Fruit fly (Drosophila melanogaster) whole organism, embryonic: Measurements from ENCODE around the gene Muc91C.
A peak's percentile ranks its signal among the peaks of the same experiment; 100 is the strongest.

Experiments
- Adf1 ChIP-seq: fragments of 200-800 bp; sonication (Bioruptor generic); IDR thresholded peaks from 2 replicates; pipeline ENCODE4 v1.3.6; 2022; ENCODE audit warnings: missing biosample characterization, missing genetic modification characterization
- CG10274 ChIP-seq: fragments of 200-800 bp; sonication (Bioruptor generic); optimal IDR thresholded peaks from 3 replicates; lab custom pipeline; 2017; ENCODE audit warnings: missing biosample characterization, mild to moderate bottlenecking, missing genetic modification characterization
- CG10565 ChIP-seq: fragments of 200-800 bp; sonication (Bioruptor generic); optimal IDR thresholded peaks from 3 replicates; lab custom pipeline; 2016; ENCODE audit warnings: missing biosample characterization, mild to moderate bottlenecking, missing genetic modification characterization
- CG12744 ChIP-seq: fragments of 200-800 bp; sonication (Bioruptor generic); optimal IDR thresholded peaks from 2 replicates; lab custom pipeline; 2016; ENCODE audit warnings: missing biosample characterization, missing genetic modification characterization
- CG13296 ChIP-seq: fragments of 200-800 bp; sonication (Bioruptor generic); optimal IDR thresholded peaks from 3 replicates; lab custom pipeline; 2018; ENCODE audit warnings: missing biosample characterization, mild to moderate bottlenecking, missing genetic modification characterization
- CG13894 ChIP-seq: fragments of 200-800 bp; sonication (Bioruptor generic); optimal IDR thresholded peaks from 3 replicates; lab custom pipeline; 2018; ENCODE audit warnings: missing biosample characterization, mild to moderate bottlenecking, missing genetic modification characterization, moderate library complexity
- CG17361 ChIP-seq: fragments of 200-800 bp; sonication (Bioruptor generic); IDR thresholded peaks from 3 replicates; pipeline ENCODE4 v1.3.6; 2022; ENCODE audit warnings: missing biosample characterization, missing genetic modification characterization
- CG17912 ChIP-seq: fragments of 200-800 bp; sonication (Bioruptor generic); optimal IDR thresholded peaks from 2 replicates; lab custom pipeline; 2018; ENCODE audit warnings: missing biosample characterization, mild to moderate bottlenecking, missing genetic modification characterization
- CG1792 ChIP-seq: fragments of 200-800 bp; sonication (Bioruptor generic); optimal IDR thresholded peaks from 2 replicates; lab custom pipeline; 2016; ENCODE audit warnings: missing biosample characterization, missing genetic modification characterization
- CG32772 ChIP-seq: fragments of 200-800 bp; sonication (Bioruptor generic); IDR thresholded peaks from 2 replicates; pipeline ENCODE4 v1.3.6; 2022; ENCODE audit warnings: missing biosample characterization, missing genetic modification characterization
- CG3407 ChIP-seq: fragments of 200-800 bp; sonication (Bioruptor generic); optimal IDR thresholded peaks from 2 replicates; lab custom pipeline; 2018; ENCODE audit warnings: missing biosample characterization, mild to moderate bottlenecking, missing genetic modification characterization
- CG4404 ChIP-seq: fragments of 200-800 bp; sonication (Bioruptor generic); IDR thresholded peaks from 2 replicates; pipeline ENCODE4 v1.3.6; 2022; ENCODE audit warnings: missing biosample characterization, missing genetic modification characterization
- CG8089 ChIP-seq: fragments of 200-800 bp; sonication (Bioruptor generic); optimal IDR thresholded peaks from 3 replicates; lab custom pipeline; 2016; ENCODE audit warnings: missing biosample characterization, missing genetic modification characterization
- CoRest ChIP-seq: fragments of 200-800 bp; sonication (Bioruptor generic); optimal IDR thresholded peaks from 3 replicates; lab custom pipeline; 2018; ENCODE audit warnings: missing biosample characterization, mild to moderate bottlenecking, missing genetic modification characterization, moderate library complexity
- CrebB ChIP-seq: fragments of 200-800 bp; sonication (Bioruptor generic); optimal IDR thresholded peaks from 3 replicates; lab custom pipeline; 2018; ENCODE audit warnings: missing biosample characterization, mild to moderate bottlenecking, missing genetic modification characterization
- Dek ChIP-seq: fragments of 200-800 bp; sonication (Bioruptor generic); optimal IDR thresholded peaks from 3 replicates; lab custom pipeline; 2019; ENCODE audit warnings: missing biosample characterization, mild to moderate bottlenecking, missing genetic modification characterization, moderate library complexity
- Dip3 ChIP-seq: fragments of 200-800 bp; sonication (Bioruptor generic); optimal IDR thresholded peaks from 3 replicates; lab custom pipeline; 2016; ENCODE audit warnings: missing biosample characterization, missing genetic modification characterization
- Elba2 ChIP-seq: fragments of 200-800 bp; sonication (Bioruptor generic); optimal IDR thresholded peaks from 3 replicates; lab custom pipeline; 2016; ENCODE audit warnings: missing biosample characterization, missing genetic modification characterization
- Fer1 ChIP-seq: fragments of 200-800 bp; sonication (Bioruptor generic); optimal IDR thresholded peaks from 2 replicates; lab custom pipeline; 2017; ENCODE audit warnings: missing biosample characterization, mild to moderate bottlenecking, missing genetic modification characterization
- Hmr ChIP-seq: fragments of 200-800 bp; sonication (Bioruptor generic); optimal IDR thresholded peaks from 3 replicates; lab custom pipeline; 2017; ENCODE audit warnings: mild to moderate bottlenecking, missing biosample characterization, missing genetic modification reagents, missing genetic modification characterization
- Hr51 ChIP-seq, 2 experiments: fragments of 200-800 bp; sonication (Bioruptor generic); optimal IDR thresholded peaks; 2 replicates in 1 of 2; 3 replicates in 1 of 2; lab custom pipeline; 2016 to 2018; ENCODE audit warnings: missing biosample characterization in 2 of 2, missing genetic modification characterization in 2 of 2, mild to moderate bottlenecking in 1 of 2, moderate library complexity in 1 of 2
- Lhr ChIP-seq: fragments of 200-800 bp; sonication (Bioruptor generic); optimal IDR thresholded peaks from 3 replicates; lab custom pipeline; 2017; ENCODE audit warnings: mild to moderate bottlenecking, missing biosample characterization, missing genetic modification reagents, missing genetic modification characterization
- Max ChIP-seq: fragments of 200-800 bp; sonication (Bioruptor generic); optimal IDR thresholded peaks from 2 replicates; lab custom pipeline; 2016; ENCODE audit warnings: missing biosample characterization, mild to moderate bottlenecking, missing genetic modification characterization
- NC2β ChIP-seq: fragments of 200-800 bp; sonication (Bioruptor generic); optimal IDR thresholded peaks from 2 replicates; lab custom pipeline; 2016; ENCODE audit warnings: missing biosample characterization, missing genetic modification characterization
- NK7.1 ChIP-seq: fragments of 200-800 bp; sonication (Bioruptor generic); optimal IDR thresholded peaks from 3 replicates; lab custom pipeline; 2016; ENCODE audit warnings: missing biosample characterization, missing genetic modification characterization
- Sox100B ChIP-seq: fragments of 200-800 bp; sonication (Bioruptor generic); optimal IDR thresholded peaks from 3 replicates; lab custom pipeline; 2018; ENCODE audit warnings: missing biosample characterization, mild to moderate bottlenecking, missing genetic modification characterization
- Ssrp ChIP-seq: fragments of 200-800 bp; sonication (Bioruptor generic); optimal IDR thresholded peaks from 2 replicates; lab custom pipeline; 2018; ENCODE audit warnings: missing biosample characterization, mild to moderate bottlenecking, missing genetic modification characterization, moderate library complexity
- Tbp ChIP-seq: fragments of >200 bp; optimal IDR thresholded peaks from 2 replicates; lab custom pipeline; 2018; ENCODE audit warnings: missing biosample characterization, missing genetic modification characterization
- YL-1 ChIP-seq: fragments of 200-800 bp; sonication (Bioruptor generic); optimal IDR thresholded peaks from 3 replicates; lab custom pipeline; 2017; ENCODE audit warnings: missing biosample characterization, mild to moderate bottlenecking, missing genetic modification characterization
- al ChIP-seq: fragments of 200-800 bp; sonication (Bioruptor generic); IDR thresholded peaks from 2 replicates; pipeline ENCODE4 v1.3.6; 2022; ENCODE audit warnings: missing biosample characterization, missing genetic modification characterization
- aop ChIP-seq: fragments of 200-800 bp; sonication (Bioruptor generic); IDR thresholded peaks from 2 replicates; pipeline ENCODE4 v1.3.6; 2022; ENCODE audit warnings: missing biosample characterization, missing genetic modification characterization
- ap ChIP-seq: fragments of 200-800 bp; sonication (Bioruptor generic); IDR thresholded peaks from 2 replicates; pipeline ENCODE4 v1.3.6; 2022; ENCODE audit warnings: missing biosample characterization, missing genetic modification characterization
- bbx ChIP-seq: fragments of 200-800 bp; sonication (Bioruptor generic); IDR thresholded peaks from 2 replicates; pipeline ENCODE4 v1.3.6; 2022; ENCODE audit warnings: missing biosample characterization, missing genetic modification characterization; ENCODE audit not compliant: partially characterized antibody
- chn ChIP-seq: fragments of 200-800 bp; sonication (Bioruptor generic); optimal IDR thresholded peaks from 2 replicates; lab custom pipeline; 2016; ENCODE audit warnings: missing biosample characterization, missing genetic modification characterization
- dimm ChIP-seq: fragments of 200-800 bp; sonication (Bioruptor generic); IDR thresholded peaks from 2 replicates; pipeline ENCODE4 v1.3.6; 2022; ENCODE audit warnings: missing biosample characterization, missing genetic modification characterization
- en ChIP-seq: fragments of 200-800 bp; sonication (Bioruptor generic); optimal IDR thresholded peaks from 2 replicates; lab custom pipeline; 2016; ENCODE audit warnings: missing biosample characterization, missing genetic modification characterization
- gsb ChIP-seq: fragments of 200-800 bp; sonication (Bioruptor generic); IDR thresholded peaks from 2 replicates; pipeline ENCODE4 v1.3.6; 2022; ENCODE audit warnings: missing biosample characterization, missing genetic modification characterization
- jumu ChIP-seq: fragments of 200-800 bp; sonication (Bioruptor generic); optimal IDR thresholded peaks from 3 replicates; lab custom pipeline; 2016; ENCODE audit warnings: missing biosample characterization, missing genetic modification characterization
- lov ChIP-seq, 2 experiments: fragments of 200-800 bp in 1 of 2; fragments of >200 bp in 1 of 2; sonication (Bioruptor generic) in 1 of 2; IDR thresholded peaks in 1 of 2; optimal IDR thresholded peaks in 1 of 2; 2 replicates in 1 of 2; 3 replicates in 1 of 2; pipeline versions ENCODE4 v1.3.6 to Lab custom; 2017 to 2022; ENCODE audit warnings: missing biosample characterization in 1 of 2, missing genetic modification characterization in 1 of 2
- nau ChIP-seq: fragments of 200-800 bp; sonication (Bioruptor generic); optimal IDR thresholded peaks from 3 replicates; lab custom pipeline; 2017; ENCODE audit warnings: missing biosample characterization, mild to moderate bottlenecking, missing genetic modification characterization, missing genetic modification reagents
- nerfin-2 ChIP-seq: fragments of 200-800 bp; sonication (Bioruptor generic); IDR thresholded peaks from 2 replicates; pipeline ENCODE4 v1.3.6; 2022; ENCODE audit warnings: missing biosample characterization, missing genetic modification characterization; ENCODE audit not compliant: partially characterized antibody
- nmo ChIP-seq: fragments of 200-800 bp; sonication (Bioruptor generic); optimal IDR thresholded peaks from 2 replicates; lab custom pipeline; 2018; ENCODE audit warnings: missing biosample characterization, mild to moderate bottlenecking, missing genetic modification characterization, moderate library complexity
- pfk ChIP-seq: fragments of 200-800 bp; sonication (Bioruptor generic); optimal IDR thresholded peaks from 2 replicates; lab custom pipeline; 2018; ENCODE audit warnings: missing biosample characterization, mild to moderate bottlenecking, missing genetic modification characterization, moderate library complexity
- psq ChIP-seq: fragments of 200-800 bp; sonication (Bioruptor generic); optimal IDR thresholded peaks from 2 replicates; lab custom pipeline; 2017; ENCODE audit warnings: missing biosample characterization, missing genetic modification characterization
- row ChIP-seq: fragments of 200-800 bp; sonication (Bioruptor generic); IDR thresholded peaks from 3 replicates; pipeline ENCODE4 v1.3.6; 2022; ENCODE audit warnings: missing biosample characterization, missing genetic modification characterization
- run ChIP-seq: fragments of 200-800 bp; sonication (Bioruptor generic); optimal IDR thresholded peaks from 3 replicates; lab custom pipeline; 2018; ENCODE audit warnings: missing biosample characterization, mild to moderate bottlenecking, missing genetic modification characterization
- slou ChIP-seq: fragments of 200-800 bp; sonication (Bioruptor generic); optimal IDR thresholded peaks from 3 replicates; lab custom pipeline; 2016; ENCODE audit warnings: missing biosample characterization, missing genetic modification characterization
- sob ChIP-seq: fragments of 200-800 bp; sonication (Bioruptor generic); IDR thresholded peaks from 2 replicates; pipeline ENCODE4 v1.3.6; 2022; ENCODE audit warnings: missing biosample characterization, missing genetic modification characterization
- sr ChIP-seq: fragments of 200-800 bp; sonication (Bioruptor generic); IDR thresholded peaks from 3 replicates; pipeline ENCODE4 v1.3.6; 2022; ENCODE audit warnings: missing biosample characterization, missing genetic modification characterization
- stc ChIP-seq: fragments of 200-800 bp; sonication (Bioruptor generic); IDR thresholded peaks from 2 replicates; pipeline ENCODE4 v1.3.6; 2022; ENCODE audit warnings: missing biosample characterization, missing genetic modification characterization
- wek ChIP-seq: fragments of 200-800 bp; sonication (Bioruptor generic); optimal IDR thresholded peaks from 3 replicates; lab custom pipeline; 2018; ENCODE audit warnings: missing biosample characterization, mild to moderate bottlenecking, missing genetic modification characterization, moderate library complexity

Muc91C gene

dm6 chr3R:18663525-18663924 is 29.0 kb downstream of the Muc91C start, which contains the start of the genes Cpsf73 and Gos28 (continued):
- TF ChIP-seq Elba2 (GFP tag; lab: Kevin White, UChicago) (peak; percentile 78), Hmr (GFP tag; lab: Kevin White, UChicago) (no peak), CrebB (tag; lab: Kevin White, UChicago) (no peak), dimm (GFP tag; lab: Robert Waterston, UW) (no peak), Fer1 (GFP tag; lab: Kevin White, UChicago) (peak; percentile 16), CG10565 (GFP tag; lab: Kevin White, UChicago) (no peak), chn (GFP tag; lab: Kevin White, UChicago) (no peak), Ssrp (tag; lab: Kevin White, UChicago) (no peak), sr (GFP tag; lab: Robert Waterston, UW) (no peak), nau (no peak), Dek (tag; lab: Kevin White, UChicago) (no peak), CG17912 (GFP tag; lab: Kevin White, UChicago) (no peak), CG3407 (no peak), NK7.1 (GFP tag; lab: Kevin White, UChicago) (no peak), CG8089 (no peak), CG13296 (no peak), YL-1 (GFP tag; lab: Kevin White, UChicago) (peak; percentile 77), Hr51 (GFP tag; optimal IDR thresholded peaks at IDR 0.05; lab: Kevin White, UChicago) (no peak), CG32772 (GFP tag; lab: Robert Waterston, UW) (no peak), nmo (peak; percentile 69), ap (GFP tag; lab: Robert Waterston, UW) (no peak), Max (no peak), NC2β (GFP tag; lab: Kevin White, UChicago) (peak; percentile 44), gsb (no peak), aop (no peak), Adf1 (GFP tag; lab: Robert Waterston, UW) (no peak), Tbp (no peak), lov (optimal IDR thresholded peaks at IDR 0.05; lab: Kevin White, UChicago) (no peak), lov (GFP tag; IDR thresholded peaks at IDR 0.05; lab: Robert Waterston, UW) (no peak), CG12744 (GFP tag; lab: Kevin White, UChicago) (no peak), run (no peak), CG13894 (tag; lab: Kevin White, UChicago) (no peak), row (GFP tag; lab: Robert Waterston, UW) (peak; percentile 86), al (no peak), bbx (GFP tag; lab: Robert Waterston, UW) (peak; percentile 47; the same call in 1 of the 2 replicates), CG17361 (GFP tag; lab: Robert Waterston, UW) (peak; percentile 42; the same call in 1 of the 3 replicates), sob (GFP tag; lab: Robert Waterston, UW) (no peak), CG10274 (GFP tag; lab: Kevin White, UChicago) (no peak), Sox100B (no peak), stc (GFP tag; lab: Robert Waterston, UW) (no peak), wek (GFP tag; lab: Kevin White, UChicago) (no peak), pfk (GFP tag; lab: Kevin White, UChicago) (no peak), Dip3 (GFP tag; lab: Kevin White, UChicago) (no peak), psq (GFP tag; lab: Kevin White, UChicago) (no peak), slou (GFP tag; lab: Kevin White, UChicago) (no peak), nerfin-2 (no peak; the same call in 1 of the 2 replicates), CG1792 (no peak), jumu (GFP tag; lab: Kevin White, UChicago) (peak; percentile 50), CG4404 (GFP tag; lab: Robert Waterston, UW) (no peak), en (GFP tag; lab: Kevin White, UChicago) (no peak), CoRest (tag; lab: Kevin White, UChicago) (peak; percentile 33), Lhr (peak; percentile 22)
